Fruit fly (Drosophila melanogaster): Measurements from ENCODE around the gene Peritrophin-15a.

Peritrophin-15a gene

dm6 chr2L:8416350-8417046 lies 20.6 kb upstream of the Peritrophin-15a start:
- TF ChIP-seq psq (GFP tag; optimal IDR thresholded peaks at IDR 0.05), result peak; percentile 100
- peak; percentile 60 for TF ChIP-seq Jra (GFP tag; optimal IDR thresholded peaks at IDR 0.05)
- TF ChIP-seq GATAd (GFP tag; optimal IDR thresholded peaks at IDR 0.05), result no peak
- TF ChIP-seq Hr83 (GFP tag; optimal IDR thresholded peaks at IDR 0.05; ENCODE audit: poor library complexity, severe bottlenecking), result no peak
- peak; percentile 83 to 87 for TF ChIP-seq dl (GFP tag; optimal IDR thresholded peaks at IDR 0.05; ENCODE audit: insufficient read depth in 1 of 2, partially characterized antibody in 2 of 2)
- no peak for TF ChIP-seq sv (GFP tag; optimal IDR thresholded peaks at IDR 0.05)
- TF ChIP-seq lola (GFP tag; optimal IDR thresholded peaks at IDR 0.05), result no peak
- peak in 1 of 2 experiments; percentile 84 for TF ChIP-seq foxo (GFP tag; optimal IDR thresholded peaks at IDR 0.05)
- peak; percentile 81 for TF ChIP-seq ey (GFP tag; optimal IDR thresholded peaks at IDR 0.05)
- TF ChIP-seq br (GFP tag; optimal IDR thresholded peaks at IDR 0.05), result peak; percentile 73
- TF ChIP-seq Myc (optimal IDR thresholded peaks at IDR 0.05), result no peak
- peak; percentile 35 for TF ChIP-seq dmrt93B (GFP tag; optimal IDR thresholded peaks at IDR 0.05)
- no peak for TF ChIP-seq Hr78 (GFP tag; optimal IDR thresholded peaks at IDR 0.05)
- peak; percentile 49 for TF ChIP-seq OdsH (GFP tag; optimal IDR thresholded peaks at IDR 0.05)
- peak; percentile 1 for TF ChIP-seq CG32264 (GFP tag; optimal IDR thresholded peaks at IDR 0.05)
- TF ChIP-seq HLH106 (tag; optimal IDR thresholded peaks at IDR 0.05), result peak; percentile 59
- TF ChIP-seq dsf (GFP tag; optimal IDR thresholded peaks at IDR 0.05; ENCODE audit: borderline replicate concordance), result no peak
- no peak for TF ChIP-seq N (GFP tag; optimal IDR thresholded peaks at IDR 0.05)
- TF ChIP-seq pan (optimal IDR thresholded peaks at IDR 0.05), result no peak
- TF ChIP-seq woc (GFP tag; optimal IDR thresholded peaks at IDR 0.05), result peak; percentile 64
- peak; percentile 36 for TF ChIP-seq CG9705 (GFP tag; optimal IDR thresholded peaks at IDR 0.05)
- TF ChIP-seq CrebA (GFP tag; optimal IDR thresholded peaks at IDR 0.05; ENCODE audit: borderline replicate concordance), result no peak
- TF ChIP-seq Vsx2 (GFP tag; optimal IDR thresholded peaks at IDR 0.05; ENCODE audit: partially characterized antibody), result peak; percentile 14
- TF ChIP-seq usp (GFP tag; optimal IDR thresholded peaks at IDR 0.05), result no peak
- peak; percentile 37 for TF ChIP-seq brk (GFP tag; optimal IDR thresholded peaks at IDR 0.05)
- peak; percentile 81 for TF ChIP-seq h (GFP tag; optimal IDR thresholded peaks at IDR 0.05)
- TF ChIP-seq Abd-B (GFP tag; optimal IDR thresholded peaks at IDR 0.05), result no peak
- peak; percentile 84 for TF ChIP-seq fru (GFP tag; optimal IDR thresholded peaks at IDR 0.05)
- no peak for TF ChIP-seq jim (GFP tag; optimal IDR thresholded peaks at IDR 0.05)
- peak; percentile 71 for TF ChIP-seq rgr (GFP tag; optimal IDR thresholded peaks at IDR 0.05)
- TF ChIP-seq Dfd (GFP tag; optimal IDR thresholded peaks at IDR 0.05), result no peak
- peak; percentile 77 for TF ChIP-seq Dif (GFP tag; optimal IDR thresholded peaks at IDR 0.05; ENCODE audit: partially characterized antibody)
- TF ChIP-seq sage (GFP tag; optimal IDR thresholded peaks at IDR 0.05), result peak; percentile 48
- TF ChIP-seq tai (GFP tag; optimal IDR thresholded peaks at IDR 0.05), result no peak
- TF ChIP-seq Rel (GFP tag; optimal IDR thresholded peaks at IDR 0.05), result no peak
- TF ChIP-seq Rel (tag; optimal IDR thresholded peaks at IDR 0.05), result peak; percentile 52
- peak; percentile 67 for TF ChIP-seq Sp1 (GFP tag; optimal IDR thresholded peaks at IDR 0.05)
- TF ChIP-seq Mio (GFP tag; optimal IDR thresholded peaks at IDR 0.05), result no peak
- peak; percentile 79 for TF ChIP-seq Hnf4 (GFP tag; optimal IDR thresholded peaks at IDR 0.05)

dm6 chr2L:8414887-8415883 lies 19.3 kb upstream of the Peritrophin-15a start, which contains the start of the genes CG13398 and Akap200:
CG13398 (minus strand) TSS chr2L:8415256.
Akap200 (plus strand) TSS chr2L:8415690.
- TF ChIP-seq tai (GFP tag; optimal IDR thresholded peaks at IDR 0.05) (no peak), CG9705 (GFP tag; optimal IDR thresholded peaks at IDR 0.05) (no peak), Hnf4 (GFP tag; optimal IDR thresholded peaks at IDR 0.05) (peak; percentile 15), pan (optimal IDR thresholded peaks at IDR 0.05) (no peak), CrebA (GFP tag; optimal IDR thresholded peaks at IDR 0.05; ENCODE audit: borderline replicate concordance) (no peak), GATAd (GFP tag; optimal IDR thresholded peaks at IDR 0.05) (no peak), fru (GFP tag; optimal IDR thresholded peaks at IDR 0.05) (peak; percentile 33), Hr78 (GFP tag; optimal IDR thresholded peaks at IDR 0.05) (no peak), Jra (GFP tag; optimal IDR thresholded peaks at IDR 0.05) (peak; percentile 33), Hr83 (GFP tag; optimal IDR thresholded peaks at IDR 0.05; ENCODE audit: poor library complexity, severe bottlenecking) (no peak), N (GFP tag; optimal IDR thresholded peaks at IDR 0.05) (no peak), foxo (GFP tag; optimal IDR thresholded peaks at IDR 0.05) (peak in 1 of 2 experiments; percentile 18), Dif (GFP tag; optimal IDR thresholded peaks at IDR 0.05; ENCODE audit: partially characterized antibody) (peak; percentile 54), h (GFP tag; optimal IDR thresholded peaks at IDR 0.05) (peak; percentile 13), woc (GFP tag; optimal IDR thresholded peaks at IDR 0.05) (peak; percentile 76), HLH106 (tag; optimal IDR thresholded peaks at IDR 0.05) (peak; percentile 49), Rel (GFP tag; optimal IDR thresholded peaks at IDR 0.05) (no peak), Rel (tag; optimal IDR thresholded peaks at IDR 0.05) (peak; percentile 29), jim (GFP tag; optimal IDR thresholded peaks at IDR 0.05) (no peak), rgr (GFP tag; optimal IDR thresholded peaks at IDR 0.05) (peak; percentile 6), Myc (optimal IDR thresholded peaks at IDR 0.05) (peak; percentile 52), usp (GFP tag; optimal IDR thresholded peaks at IDR 0.05) (no peak), lola (GFP tag; optimal IDR thresholded peaks at IDR 0.05) (no peak), Dfd (GFP tag; optimal IDR thresholded peaks at IDR 0.05) (no peak), Sp1 (GFP tag; optimal IDR thresholded peaks at IDR 0.05) (peak; percentile 37), Vsx2 (GFP tag; optimal IDR thresholded peaks at IDR 0.05; ENCODE audit: partially characterized antibody) (peak; percentile 38)

Data from whole organism, wandering third instar larva.